Worm (Caenorhabditis elegans) whole organism, L4 larva: ENCODE results near the gene znf-622.
A peak's percentile ranks its signal among the peaks of the same experiment; 100 is the strongest.

Experiments used
- D1046.2 ChIP-seq: fragments of 200-800 bp; sonication (Bioruptor generic); IDR thresholded peaks from 2 replicates; pipeline ENCODE4 v1.3.6; 2022; ENCODE audit warnings: missing genetic modification characterization, missing compliant biosample characterization
- F10B5.3 ChIP-seq: sonication (generic microtip); optimal IDR thresholded peaks from 2 replicates; lab custom pipeline; 2016; ENCODE audit warnings: mild to moderate bottlenecking, missing genetic modification characterization, missing compliant biosample characterization
- F37D6.2 ChIP-seq: sonication (generic microtip); optimal IDR thresholded peaks from 2 replicates; lab custom pipeline; 2016; ENCODE audit warnings: mild to moderate bottlenecking, missing genetic modification characterization, missing compliant biosample characterization
- R02D3.7 ChIP-seq: fragments of 150-350 bp; sonication (generic microtip); optimal IDR thresholded peaks from 3 replicates; lab custom pipeline; 2014; ENCODE audit warnings: missing biosample characterization, missing genetic modification characterization
- T20F7.1 ChIP-seq: fragments of 200-800 bp; sonication (Bioruptor generic); optimal IDR thresholded peaks from 2 replicates; lab custom pipeline; 2018; ENCODE audit warnings: mild to moderate bottlenecking, missing genetic modification characterization, missing compliant biosample characterization
- Y75B8A.6 ChIP-seq: fragments of 200-800 bp; sonication (Bioruptor generic); IDR thresholded peaks from 2 replicates; pipeline ENCODE4 v1.3.6; 2022; ENCODE audit warnings: missing genetic modification reagents, missing genetic modification characterization, missing compliant biosample characterization
- aha-1 ChIP-seq: fragments of 150-350 bp; peaks from one replicate; lab custom pipeline; 2014; ENCODE audit warnings: missing biosample characterization, missing genetic modification characterization
- arid-1 ChIP-seq: fragments of 200-800 bp; sonication (Bioruptor generic); conservative IDR thresholded peaks from 2 replicates; pipeline ENCODE4 v1.3.6; 2022; ENCODE audit warnings: missing genetic modification reagents, missing genetic modification characterization, missing compliant biosample characterization
- attf-4 ChIP-seq: sonication (generic microtip); optimal IDR thresholded peaks from 3 replicates; lab custom pipeline; 2017; ENCODE audit warnings: missing biosample characterization, missing genetic modification characterization
- ceh-82 ChIP-seq: sonication (generic microtip); optimal IDR thresholded peaks from 2 replicates; lab custom pipeline; 2017; ENCODE audit warnings: missing biosample characterization, missing genetic modification characterization
- cey-2 ChIP-seq: sonication (generic microtip); optimal IDR thresholded peaks from 3 replicates; lab custom pipeline; 2017; ENCODE audit warnings: missing genetic modification characterization, mild to moderate bottlenecking, missing compliant biosample characterization, antibody characterized with exemption, borderline replicate concordance; ENCODE audit not compliant: insufficient read depth
- ctbp-1 ChIP-seq: fragments of 200-800 bp; sonication (Bioruptor generic); IDR thresholded peaks from 2 replicates; pipeline ENCODE4 v1.3.6; 2022; ENCODE audit warnings: missing genetic modification reagents, missing genetic modification characterization, missing compliant biosample characterization
- dmd-8 ChIP-seq: fragments of 200-800 bp; sonication (Bioruptor generic); IDR thresholded peaks from 2 replicates; pipeline ENCODE4 v1.3.6; 2022; ENCODE audit warnings: missing genetic modification characterization, missing compliant biosample characterization
- dpl-1 ChIP-seq: fragments of 150-350 bp; optimal IDR thresholded peaks from 2 replicates; lab custom pipeline; 2014; ENCODE audit warnings: missing biosample characterization, missing genetic modification reagents, missing genetic modification characterization
- duxl-1 ChIP-seq: sonication (generic microtip); optimal IDR thresholded peaks from 2 replicates; lab custom pipeline; 2016; ENCODE audit warnings: mild to moderate bottlenecking, missing genetic modification characterization, moderate library complexity, missing compliant biosample characterization; ENCODE audit not compliant: poor library complexity
- egl-43 ChIP-seq: fragments of 200-800 bp; sonication (Bioruptor generic); IDR thresholded peaks from 2 replicates; pipeline ENCODE4 v1.3.6; 2022; ENCODE audit warnings: missing genetic modification reagents, missing genetic modification characterization, missing compliant biosample characterization
- fkh-10 ChIP-seq: fragments of 150-350 bp; optimal IDR thresholded peaks from 2 replicates; lab custom pipeline; 2014; ENCODE audit warnings: missing biosample characterization, missing genetic modification reagents, missing genetic modification characterization
- fos-1 ChIP-seq: fragments of 150-350 bp; optimal IDR thresholded peaks from 2 replicates; lab custom pipeline; 2014; ENCODE audit warnings: missing biosample characterization, missing genetic modification characterization
- gei-8 ChIP-seq: fragments of 200-800 bp; sonication (Bioruptor generic); optimal IDR thresholded peaks from 2 replicates; lab custom pipeline; 2018; ENCODE audit warnings: mild to moderate bottlenecking, missing genetic modification characterization, missing compliant biosample characterization
- hlh-11 ChIP-seq: fragments of 200-800 bp; sonication (Bioruptor generic); optimal IDR thresholded peaks from 2 replicates; lab custom pipeline; 2018; ENCODE audit warnings: mild to moderate bottlenecking, missing genetic modification characterization, missing compliant biosample characterization
- hmg-1.1 ChIP-seq: fragments of 200-800 bp; sonication (Bioruptor generic); IDR thresholded peaks from 2 replicates; pipeline ENCODE4 v1.3.6; 2022; ENCODE audit warnings: missing genetic modification reagents, missing genetic modification characterization, missing compliant biosample characterization
- lim-7 ChIP-seq: fragments of 200-800 bp; sonication (Bioruptor generic); IDR thresholded peaks from 2 replicates; pipeline ENCODE4 v1.3.6; 2022; ENCODE audit warnings: missing genetic modification characterization, missing compliant biosample characterization
- lin-13 ChIP-seq: fragments of 150-350 bp; optimal IDR thresholded peaks from 2 replicates; lab custom pipeline; 2014; ENCODE audit warnings: missing biosample characterization, missing genetic modification reagents, missing genetic modification characterization
- lin-29 ChIP-seq: fragments of 200-800 bp; sonication (Bioruptor generic); IDR thresholded peaks from 2 replicates; pipeline ENCODE4 v1.3.6; 2022; ENCODE audit warnings: missing genetic modification reagents, missing genetic modification characterization, missing compliant biosample characterization
- lin-39 ChIP-seq: fragments of 150-350 bp; optimal IDR thresholded peaks from 2 replicates; lab custom pipeline; 2014; ENCODE audit warnings: missing biosample characterization, missing genetic modification reagents, missing genetic modification characterization
- lir-3 ChIP-seq: sonication (generic microtip); optimal IDR thresholded peaks from 2 replicates; lab custom pipeline; 2016; ENCODE audit warnings: mild to moderate bottlenecking, missing genetic modification characterization, missing compliant biosample characterization
- madf-5 ChIP-seq, 2 experiments: fragments of 200-800 bp; sonication (Bioruptor generic); IDR thresholded peaks; 2 replicates each; pipeline ENCODE4 v1.3.6; 2022; ENCODE audit warnings: missing compliant biosample characterization in 2 of 2, missing genetic modification characterization in 2 of 2
- mdl-1 ChIP-seq, 2 experiments: fragments of 150-350 bp in 1 of 2; sonication (generic microtip) in 1 of 2; optimal IDR thresholded peaks; 2 replicates each; lab custom pipeline; 2014 to 2017; ENCODE audit warnings: missing biosample characterization in 2 of 2, missing genetic modification characterization in 2 of 2
- mes-2 ChIP-seq: sonication (generic microtip); optimal IDR thresholded peaks from 2 replicates; lab custom pipeline; 2016; ENCODE audit warnings: missing genotype, mild to moderate bottlenecking, missing genetic modification characterization, missing compliant biosample characterization; ENCODE audit not compliant: poor library complexity, severe bottlenecking
- nhr-10 ChIP-seq: fragments of 150-350 bp; optimal IDR thresholded peaks from 2 replicates; lab custom pipeline; 2014; ENCODE audit warnings: missing biosample characterization, missing genetic modification characterization
- nhr-237 ChIP-seq: sonication (generic microtip); optimal IDR thresholded peaks from 2 replicates; lab custom pipeline; 2017; ENCODE audit warnings: missing biosample characterization, missing genetic modification characterization
- nhr-25 ChIP-seq: sonication (generic microtip); optimal IDR thresholded peaks from 2 replicates; lab custom pipeline; 2017; ENCODE audit warnings: missing genetic modification characterization, mild to moderate bottlenecking, missing compliant biosample characterization, antibody characterized with exemption, moderate library complexity, borderline replicate concordance; ENCODE audit not compliant: insufficient read depth
- nhr-28 ChIP-seq: fragments of 150-350 bp; optimal IDR thresholded peaks from 2 replicates; lab custom pipeline; 2014; ENCODE audit warnings: missing biosample characterization, missing genetic modification characterization
- nhr-48 ChIP-seq: sonication (generic microtip); optimal IDR thresholded peaks from 2 replicates; lab custom pipeline; 2016; ENCODE audit warnings: mild to moderate bottlenecking, missing genetic modification characterization, missing compliant biosample characterization
- nhr-6 ChIP-seq: fragments of 150-350 bp; optimal IDR thresholded peaks from 2 replicates; lab custom pipeline; 2014; ENCODE audit warnings: missing biosample characterization, missing genetic modification characterization
- nhr-77 ChIP-seq: fragments of 150-350 bp; optimal IDR thresholded peaks from 2 replicates; lab custom pipeline; 2014; ENCODE audit warnings: missing biosample characterization, missing genetic modification characterization
- php-3 ChIP-seq: fragments of 200-800 bp; sonication (Bioruptor generic); IDR thresholded peaks from 2 replicates; pipeline ENCODE4 v1.3.6; 2022; ENCODE audit warnings: missing genetic modification reagents, missing genetic modification characterization, missing compliant biosample characterization
- rbr-2 ChIP-seq: sonication (generic microtip); optimal IDR thresholded peaks from 2 replicates; lab custom pipeline; 2016; ENCODE audit warnings: missing genotype, missing genetic modification characterization, missing compliant biosample characterization
- sdz-12 ChIP-seq: fragments of 200-800 bp; sonication (Bioruptor generic); optimal IDR thresholded peaks from 2 replicates; lab custom pipeline; 2018; ENCODE audit warnings: mild to moderate bottlenecking, missing genetic modification characterization, missing compliant biosample characterization
- set-16 ChIP-seq: fragments of 200-800 bp; sonication (Bioruptor generic); IDR thresholded peaks from 2 replicates; pipeline ENCODE4 v1.3.6; 2022; ENCODE audit warnings: missing genetic modification reagents, missing genetic modification characterization, missing compliant biosample characterization
- skn-1 ChIP-seq: fragments of 150-350 bp; optimal IDR thresholded peaks from 2 replicates; lab custom pipeline; 2014; ENCODE audit warnings: missing biosample characterization, missing genetic modification characterization
- snpc-1.2 ChIP-seq: fragments of 200-800 bp; sonication (Bioruptor generic); IDR thresholded peaks from 2 replicates; pipeline ENCODE4 v1.3.6; 2022; ENCODE audit warnings: missing genetic modification reagents, missing genetic modification characterization, missing compliant biosample characterization
- spr-1 ChIP-seq: sonication (generic microtip); optimal IDR thresholded peaks from 2 replicates; lab custom pipeline; 2016; ENCODE audit warnings: mild to moderate bottlenecking, missing genetic modification characterization, missing compliant biosample characterization
- spr-3 ChIP-seq: fragments of 200-800 bp; sonication (Bioruptor generic); optimal IDR thresholded peaks from 2 replicates; lab custom pipeline; 2018; ENCODE audit warnings: mild to moderate bottlenecking, missing genetic modification characterization, missing compliant biosample characterization
- tag-97 ChIP-seq: fragments of 200-800 bp; sonication (Bioruptor generic); IDR thresholded peaks from 2 replicates; pipeline ENCODE4 v1.3.6; 2022; ENCODE audit warnings: missing genetic modification characterization, missing compliant biosample characterization
- tra-1 ChIP-seq: fragments of 200-800 bp; sonication (Bioruptor generic); IDR thresholded peaks from 2 replicates; pipeline ENCODE4 v1.3.6; 2022; ENCODE audit warnings: missing genetic modification reagents, missing genetic modification characterization, missing compliant biosample characterization
- unc-39 ChIP-seq: sonication (generic microtip); optimal IDR thresholded peaks from 2 replicates; lab custom pipeline; 2017; ENCODE audit warnings: missing biosample characterization, missing genetic modification characterization
- unc-62 ChIP-seq, 3 experiments: fragments of 150-350 bp in 1 of 3; sonication (generic microtip); optimal IDR thresholded peaks in 2 of 3; peaks in 1 of 3; 1 replicate in 1 of 3; 2 replicates in 2 of 3; lab custom pipeline; 2014 to 2017; ENCODE audit warnings: missing biosample characterization in 3 of 3, missing genetic modification characterization in 3 of 3, missing genetic modification reagents in 3 of 3, missing genotype in 1 of 3
- zag-1 ChIP-seq: fragments of 150-350 bp; optimal IDR thresholded peaks from 2 replicates; lab custom pipeline; 2014; ENCODE audit warnings: missing biosample characterization, missing genetic modification characterization
- zip-11 ChIP-seq: fragments of 200-800 bp; sonication (Bioruptor generic); IDR thresholded peaks from 2 replicates; pipeline ENCODE4 v1.3.6; 2022; ENCODE audit warnings: missing genetic modification characterization, missing compliant biosample characterization
- zip-2 ChIP-seq: fragments of 150-350 bp; optimal IDR thresholded peaks from 2 replicates; lab custom pipeline; 2014; ENCODE audit warnings: missing biosample characterization, missing genetic modification characterization
- ztf-7 ChIP-seq: fragments of 150-350 bp; optimal IDR thresholded peaks from 2 replicates; lab custom pipeline; 2014; ENCODE audit warnings: missing biosample characterization, missing genetic modification characterization

Gene znf-622

DNA sequence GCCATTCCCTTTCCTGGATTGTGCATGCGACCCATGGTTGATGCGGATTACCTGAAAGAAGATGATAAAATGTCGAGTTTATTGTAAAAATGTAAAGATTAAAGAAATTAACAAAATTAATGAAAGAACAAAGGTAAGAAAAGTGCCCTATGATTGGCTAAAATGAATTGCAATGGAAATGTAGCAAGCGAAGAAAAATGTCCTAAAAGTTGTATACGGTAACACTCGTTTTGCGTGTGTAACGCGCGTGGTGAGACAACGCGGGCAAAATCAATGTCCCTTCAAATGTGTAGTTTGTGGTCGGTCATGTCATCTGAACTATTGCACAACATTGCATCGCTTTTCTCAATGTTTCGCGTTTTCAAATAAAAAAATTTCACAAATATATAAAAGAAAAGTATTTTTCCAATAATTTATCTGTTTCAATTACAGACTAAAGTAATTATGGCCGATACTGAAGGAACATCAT, 6.5 kb upstream of the znf-622 start, which contains the start of the genes rps-13 and nfx-1 (continued):
- TF ChIP-seq lir-3, result no peak
- TF ChIP-seq hmg-1.1 (GFP tag; lab: Robert Waterston, UW), result peak; percentile 68
- TF ChIP-seq spr-3 (GFP tag; lab: Kevin White, UChicago), result no peak
- TF ChIP-seq tag-97 (GFP tag; lab: Robert Waterston, UW), result no peak
- TF ChIP-seq unc-62 (GFP tag; optimal IDR thresholded peaks at IDR 0.05 in 1 of 2; lab: Kevin White, UChicago), result peak in 1 of 2 experiments; percentile 90
- no peak for TF ChIP-seq unc-62 (tag; optimal IDR thresholded peaks at IDR 0.05; lab: Kevin White, UChicago)
- peak; percentile 32 for TF ChIP-seq fkh-10
- no peak for TF ChIP-seq Y75B8A.6 (GFP tag; lab: Robert Waterston, UW)
- no peak for TF ChIP-seq ctbp-1
- peak in 1 of 2 experiments; percentile 48 for TF ChIP-seq mdl-1 (tag; optimal IDR thresholded peaks at IDR 0.05; lab: Kevin White, UChicago)
- peak; percentile 65; the same call in 1 of the 2 replicates for TF ChIP-seq arid-1 (GFP tag; lab: Robert Waterston, UW)
- no peak for TF ChIP-seq egl-43
- TF ChIP-seq duxl-1, result no peak
- no peak for TF ChIP-seq lim-7
- TF ChIP-seq lin-29 (GFP tag; lab: Robert Waterston, UW), result no peak
- TF ChIP-seq nhr-6 (tag; lab: Kevin White, UChicago), result peak; percentile 69
- TF ChIP-seq aha-1 (tag; lab: Kevin White, UChicago), result peak; percentile 100
- TF ChIP-seq snpc-1.2, result no peak
- TF ChIP-seq nhr-10 (tag; lab: Kevin White, UChicago), result peak; percentile 41
- peak; percentile 73 for TF ChIP-seq dpl-1 (GFP tag; lab: Kevin White, UChicago)
- no peak for TF ChIP-seq attf-4 (tag; lab: Kevin White, UChicago)
- TF ChIP-seq zip-11 (GFP tag; lab: Robert Waterston, UW), result no peak
- no peak for TF ChIP-seq dmd-8 (GFP tag; lab: Robert Waterston, UW)
- peak; percentile 61 for TF ChIP-seq rbr-2 (tag; lab: Kevin White, UChicago)
- TF ChIP-seq mes-2 (tag; lab: Kevin White, UChicago), result peak; percentile 82
- peak; percentile 99 for TF ChIP-seq nhr-28 (tag; lab: Kevin White, UChicago)
- no peak for TF ChIP-seq sdz-12
- no peak for TF ChIP-seq fos-1 (tag; lab: Kevin White, UChicago)
- no peak for TF ChIP-seq set-16 (GFP tag; lab: Robert Waterston, UW)
- TF ChIP-seq nhr-237 (tag; lab: Kevin White, UChicago), result no peak
- TF ChIP-seq T20F7.1 (GFP tag; lab: Kevin White, UChicago), result no peak
- no peak for TF ChIP-seq gei-8 (GFP tag; lab: Kevin White, UChicago)
- peak; percentile 70 for TF ChIP-seq hlh-11 (tag; lab: Kevin White, UChicago)
- peak; percentile 68 for TF ChIP-seq nhr-25 (tag; lab: Kevin White, UChicago)
- peak; percentile 91 for TF ChIP-seq nhr-77 (tag; lab: Kevin White, UChicago)
- TF ChIP-seq nhr-48, result no peak
- no peak for TF ChIP-seq lin-39 (tag; lab: Kevin White, UChicago)
- TF ChIP-seq tra-1, result no peak
- TF ChIP-seq zip-2, result peak; percentile 99
- TF ChIP-seq lin-13 (GFP tag; lab: Kevin White, UChicago), result peak; percentile 78
- no peak for TF ChIP-seq php-3
- no peak for TF ChIP-seq F10B5.3 (tag; lab: Kevin White, UChicago)
- peak; percentile 76 for TF ChIP-seq ztf-7 (tag; lab: Kevin White, UChicago)
- peak; percentile 98 for TF ChIP-seq D1046.2 (GFP tag; lab: Robert Waterston, UW)
- TF ChIP-seq madf-5 (GFP tag; IDR thresholded peaks at IDR 0.05; lab: Robert Waterston, UW), result no peak
- TF ChIP-seq F37D6.2 (tag; lab: Kevin White, UChicago), result peak; percentile 10
- TF ChIP-seq ceh-82 (tag; lab: Kevin White, UChicago), result no peak
- TF ChIP-seq unc-39, result no peak
- TF ChIP-seq skn-1 (tag; lab: Kevin White, UChicago), result no peak
- no peak for TF ChIP-seq zag-1 (tag; lab: Kevin White, UChicago)
- no peak for TF ChIP-seq spr-1 (tag; lab: Kevin White, UChicago)
- TF ChIP-seq cey-2 (tag; lab: Kevin White, UChicago), result no peak
- TF ChIP-seq R02D3.7 (tag; lab: Kevin White, UChicago), result no peak
